Worm (Caenorhabditis elegans) whole organism, L4 larva: ENCODE data around the gene sri-47.
"Not testable (repeated sequence)": the region's sequence is repeated elsewhere in the genome, so short reads cannot be mapped to it uniquely, and the experiment has no call there.

Experiments used
- D1046.2 ChIP-seq: fragments of 200-800 bp; sonication (Bioruptor generic); IDR thresholded peaks from 2 replicates; pipeline ENCODE4 v1.3.6; 2022; ENCODE audit warnings: missing genetic modification characterization, missing compliant biosample characterization
- F10B5.3 ChIP-seq: sonication (generic microtip); optimal IDR thresholded peaks from 2 replicates; lab custom pipeline; 2016; ENCODE audit warnings: mild to moderate bottlenecking, missing genetic modification characterization, missing compliant biosample characterization
- T20F7.1 ChIP-seq: fragments of 200-800 bp; sonication (Bioruptor generic); optimal IDR thresholded peaks from 2 replicates; lab custom pipeline; 2018; ENCODE audit warnings: mild to moderate bottlenecking, missing genetic modification characterization, missing compliant biosample characterization
- Y75B8A.6 ChIP-seq: fragments of 200-800 bp; sonication (Bioruptor generic); IDR thresholded peaks from 2 replicates; pipeline ENCODE4 v1.3.6; 2022; ENCODE audit warnings: missing genetic modification reagents, missing genetic modification characterization, missing compliant biosample characterization
- ZK337.2 ChIP-seq: fragments of 200-800 bp; sonication (Bioruptor generic); IDR thresholded peaks from 2 replicates; pipeline ENCODE4 v1.3.6; 2022; ENCODE audit warnings: missing genetic modification reagents, missing genetic modification characterization, missing compliant biosample characterization
- aha-1 ChIP-seq: fragments of 150-350 bp; peaks from one replicate; lab custom pipeline; 2014; ENCODE audit warnings: missing biosample characterization, missing genetic modification characterization
- ces-1 ChIP-seq: fragments of 150-350 bp; sonication (generic microtip); optimal IDR thresholded peaks from 4 replicates; lab custom pipeline; 2014; ENCODE audit warnings: missing biosample characterization, missing genetic modification reagents, missing genetic modification characterization
- daf-12 ChIP-seq: fragments of 150-350 bp; optimal IDR thresholded peaks from 2 replicates; lab custom pipeline; 2014; ENCODE audit warnings: missing biosample characterization, missing genetic modification reagents, missing genetic modification characterization
- daf-16 ChIP-seq, 3 experiments: sonication (generic microtip); optimal IDR thresholded peaks; 2 replicates each; lab custom pipeline; 2016 to 2017; ENCODE audit warnings: missing genetic modification characterization in 3 of 3, missing genetic modification reagents in 3 of 3, mild to moderate bottlenecking in 2 of 3, missing compliant biosample characterization in 2 of 3, missing biosample characterization in 1 of 3, moderate library complexity in 1 of 3
- dmd-6 ChIP-seq: fragments of 200-800 bp; sonication (Bioruptor generic); IDR thresholded peaks from 2 replicates; pipeline ENCODE4 v1.3.6; 2022; ENCODE audit warnings: missing genetic modification reagents, missing genetic modification characterization, missing compliant biosample characterization
- egl-43 ChIP-seq: fragments of 200-800 bp; sonication (Bioruptor generic); IDR thresholded peaks from 2 replicates; pipeline ENCODE4 v1.3.6; 2022; ENCODE audit warnings: missing genetic modification reagents, missing genetic modification characterization, missing compliant biosample characterization
- hlh-11 ChIP-seq: fragments of 200-800 bp; sonication (Bioruptor generic); optimal IDR thresholded peaks from 2 replicates; lab custom pipeline; 2018; ENCODE audit warnings: mild to moderate bottlenecking, missing genetic modification characterization, missing compliant biosample characterization
- lin-1 ChIP-seq: fragments of 200-800 bp; sonication (Bioruptor generic); IDR thresholded peaks from 2 replicates; pipeline ENCODE4 v1.3.6; 2022; ENCODE audit warnings: missing genetic modification reagents, missing genetic modification characterization, missing compliant biosample characterization
- lin-29 ChIP-seq: fragments of 200-800 bp; sonication (Bioruptor generic); IDR thresholded peaks from 2 replicates; pipeline ENCODE4 v1.3.6; 2022; ENCODE audit warnings: missing genetic modification reagents, missing genetic modification characterization, missing compliant biosample characterization
- lin-38 ChIP-seq: fragments of 200-800 bp; sonication (Bioruptor generic); IDR thresholded peaks from 2 replicates; pipeline ENCODE4 v1.3.6; 2022; ENCODE audit warnings: missing genetic modification reagents, missing genetic modification characterization, missing compliant biosample characterization
- lsy-2 ChIP-seq, 2 experiments: fragments of 150-350 bp in 1 of 2; sonication (generic microtip) in 1 of 2; optimal IDR thresholded peaks; 2 replicates each; lab custom pipeline; 2014 to 2017; ENCODE audit warnings: missing biosample characterization in 2 of 2, missing genetic modification characterization in 2 of 2
- madf-9 ChIP-seq: fragments of 200-800 bp; sonication (Bioruptor generic); conservative IDR thresholded peaks from 2 replicates; pipeline ENCODE4 v1.3.6; 2022; ENCODE audit warnings: missing genetic modification reagents, missing genetic modification characterization, missing compliant biosample characterization
- mdl-1 ChIP-seq, 2 experiments: fragments of 150-350 bp in 1 of 2; sonication (generic microtip) in 1 of 2; optimal IDR thresholded peaks; 2 replicates each; lab custom pipeline; 2014 to 2017; ENCODE audit warnings: missing biosample characterization in 2 of 2, missing genetic modification characterization in 2 of 2
- mdt-29 ChIP-seq: fragments of 200-800 bp; sonication (Bioruptor generic); IDR thresholded peaks from 2 replicates; pipeline ENCODE4 v1.3.6; 2022; ENCODE audit warnings: missing genetic modification reagents, missing genetic modification characterization, missing compliant biosample characterization
- mxl-2 ChIP-seq: fragments of 200-800 bp; sonication (Bioruptor generic); conservative IDR thresholded peaks from 2 replicates; pipeline ENCODE4 v1.3.6; 2022; ENCODE audit warnings: missing genetic modification reagents, missing genetic modification characterization, missing compliant biosample characterization
- mxl-3 ChIP-seq: fragments of 200-800 bp; sonication (Bioruptor generic); optimal IDR thresholded peaks from 2 replicates; lab custom pipeline; 2018; ENCODE audit warnings: mild to moderate bottlenecking, missing genetic modification characterization, missing compliant biosample characterization
- nhr-102 ChIP-seq: sonication (generic microtip); optimal IDR thresholded peaks from 2 replicates; lab custom pipeline; 2016; ENCODE audit warnings: mild to moderate bottlenecking, missing genetic modification characterization, moderate library complexity, missing compliant biosample characterization
- nhr-28 ChIP-seq: fragments of 150-350 bp; optimal IDR thresholded peaks from 2 replicates; lab custom pipeline; 2014; ENCODE audit warnings: missing biosample characterization, missing genetic modification characterization
- nhr-41 ChIP-seq: fragments of 200-800 bp; sonication (Bioruptor generic); IDR thresholded peaks from 2 replicates; pipeline ENCODE4 v1.3.6; 2022; ENCODE audit warnings: missing genetic modification reagents, missing genetic modification characterization, missing compliant biosample characterization
- nhr-6 ChIP-seq: fragments of 150-350 bp; optimal IDR thresholded peaks from 2 replicates; lab custom pipeline; 2014; ENCODE audit warnings: missing biosample characterization, missing genetic modification characterization
- nhr-76 ChIP-seq: fragments of 150-350 bp; optimal IDR thresholded peaks from 2 replicates; lab custom pipeline; 2014; ENCODE audit warnings: missing biosample characterization, missing genetic modification characterization
- php-3 ChIP-seq: fragments of 200-800 bp; sonication (Bioruptor generic); IDR thresholded peaks from 2 replicates; pipeline ENCODE4 v1.3.6; 2022; ENCODE audit warnings: missing genetic modification reagents, missing genetic modification characterization, missing compliant biosample characterization
- pqm-1 ChIP-seq: sonication (generic microtip); optimal IDR thresholded peaks from 2 replicates; lab custom pipeline; 2017; ENCODE audit warnings: missing biosample characterization, missing genetic modification characterization
- set-16 ChIP-seq: fragments of 200-800 bp; sonication (Bioruptor generic); IDR thresholded peaks from 2 replicates; pipeline ENCODE4 v1.3.6; 2022; ENCODE audit warnings: missing genetic modification reagents, missing genetic modification characterization, missing compliant biosample characterization
- unc-130 ChIP-seq: sonication (generic microtip); optimal IDR thresholded peaks from 2 replicates; lab custom pipeline; 2016; ENCODE audit warnings: missing genetic modification reagents, missing genetic modification characterization, missing compliant biosample characterization
- unc-62 ChIP-seq, 3 experiments: fragments of 150-350 bp in 1 of 3; sonication (generic microtip); optimal IDR thresholded peaks in 2 of 3; peaks in 1 of 3; 1 replicate in 1 of 3; 2 replicates in 2 of 3; lab custom pipeline; 2014 to 2017; ENCODE audit warnings: missing biosample characterization in 3 of 3, missing genetic modification characterization in 3 of 3, missing genetic modification reagents in 3 of 3, missing genotype in 1 of 3

Gene sri-47

DNA sequence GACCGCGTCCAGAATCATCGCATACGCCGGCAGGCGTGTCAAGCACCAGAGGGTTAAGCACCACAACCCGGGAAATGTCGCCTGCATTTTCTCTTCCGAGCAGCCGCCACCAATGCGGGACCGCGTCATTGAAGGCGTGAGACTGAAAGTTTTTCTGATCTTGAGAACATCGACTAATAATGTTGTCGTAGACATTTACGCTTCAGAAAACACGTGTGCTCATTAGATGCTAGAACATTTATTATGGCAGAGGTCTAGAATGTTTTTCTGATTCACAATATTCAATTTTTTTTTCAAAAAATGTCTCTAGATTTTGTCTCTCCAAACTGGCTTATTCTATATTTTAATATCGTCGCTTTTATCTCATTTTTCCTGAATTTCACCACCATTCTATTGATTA is at the start of gene sri-47:
TSS of gene sri-47 (plus strand) at position 301 of the 400 bp plus-strand sequence.
- TF ChIP-seq D1046.2 (GFP tag; lab: Robert Waterston, UW) (0 out of 2 replicates have a peak, but pooled peaks have one; percentile 39), mxl-2 (no peak), unc-62 (GFP tag; optimal IDR thresholded peaks at IDR 0.05 in 1 of 2; lab: Kevin White, UChicago) (peak in 1 of 2 experiments; percentile 85), unc-62 (tag; optimal IDR thresholded peaks at IDR 0.05; lab: Kevin White, UChicago) (no peak), set-16 (GFP tag; lab: Robert Waterston, UW) (0 out of 2 replicates have a peak, but pooled peaks have one; percentile 23)

DNA sequence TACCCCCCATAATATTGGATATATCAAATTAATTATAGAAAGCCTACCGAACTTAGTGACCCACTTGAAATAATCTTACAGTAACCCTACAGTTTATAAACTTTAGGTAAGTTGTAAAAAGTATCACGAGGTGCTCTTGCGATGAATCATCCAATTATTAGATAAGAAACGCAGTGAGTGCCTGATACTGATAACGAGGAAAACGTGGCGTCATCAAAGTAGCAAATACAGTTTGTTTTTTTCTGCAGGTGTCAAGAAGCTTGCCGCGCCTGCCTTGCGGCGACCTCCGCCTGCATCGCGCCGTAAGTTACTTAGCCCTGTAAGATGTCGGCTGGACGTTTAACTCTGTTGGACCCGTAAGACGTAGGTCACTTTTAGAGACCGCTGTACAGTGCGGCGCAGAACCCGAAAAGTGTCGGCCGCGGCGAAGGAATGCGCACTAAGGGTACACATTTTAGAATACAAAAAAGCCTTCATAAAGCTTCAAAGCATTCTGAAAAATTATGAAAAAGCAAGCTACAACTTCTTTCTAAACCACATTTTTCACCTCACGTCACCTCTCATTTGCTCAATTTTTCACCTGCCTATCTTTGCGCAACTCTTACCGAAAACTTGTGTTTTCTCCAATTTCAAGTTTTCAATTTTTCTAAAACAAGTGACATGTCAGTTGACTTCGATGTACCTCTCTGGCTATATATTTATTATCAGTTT is 46.3 kb upstream of the sri-47 start, which contains the start of gene sri-38:
TSS of gene sri-38 (plus strand) at position 661 of the 711 bp plus-strand sequence.
- TF ChIP-seq egl-43 (GFP tag; lab: Robert Waterston, UW) (no peak), ces-1 (GFP tag; lab: Kevin White, UChicago) (no peak), hlh-11 (tag; lab: Kevin White, UChicago) (peak; percentile 67), nhr-76 (tag; lab: Kevin White, UChicago) (no peak), daf-12 (tag; lab: Kevin White, UChicago) (no peak), nhr-102 (tag; lab: Kevin White, UChicago) (peak; percentile 45), php-3 (GFP tag; lab: Robert Waterston, UW) (peak; percentile 72), T20F7.1 (GFP tag; lab: Kevin White, UChicago) (no peak), aha-1 (tag; lab: Kevin White, UChicago) (no peak), dmd-6 (GFP tag; lab: Robert Waterston, UW) (peak; percentile 62), nhr-41 (GFP tag; lab: Robert Waterston, UW) (no peak), ZK337.2 (GFP tag; lab: Robert Waterston, UW) (no peak), madf-9 (GFP tag; lab: Robert Waterston, UW) (no peak), lsy-2 (tag; optimal IDR thresholded peaks at IDR 0.05; lab: Kevin White, UChicago) (no peak), lin-38 (GFP tag; lab: Robert Waterston, UW) (no peak), mxl-3 (peak; percentile 17), nhr-6 (no peak), mdl-1 (tag; optimal IDR thresholded peaks at IDR 0.05; lab: Kevin White, UChicago) (peak in 1 of 2 experiments; percentile 3), pqm-1 (tag; lab: Kevin White, UChicago) (peak; percentile 77), nhr-28 (tag; lab: Kevin White, UChicago) (peak; percentile 65), unc-130 (no peak), mdt-29 (GFP tag; lab: Robert Waterston, UW) (no peak), daf-16 (GFP tag; optimal IDR thresholded peaks at IDR 0.05; lab: Kevin White, UChicago) (no peak), daf-16 (tag; optimal IDR thresholded peaks at IDR 0.05; lab: Kevin White, UChicago) (peak; percentile 49), lin-1 (GFP tag; lab: Robert Waterston, UW) (peak; percentile 49; the same call in 1 of the 2 replicates)

DNA sequence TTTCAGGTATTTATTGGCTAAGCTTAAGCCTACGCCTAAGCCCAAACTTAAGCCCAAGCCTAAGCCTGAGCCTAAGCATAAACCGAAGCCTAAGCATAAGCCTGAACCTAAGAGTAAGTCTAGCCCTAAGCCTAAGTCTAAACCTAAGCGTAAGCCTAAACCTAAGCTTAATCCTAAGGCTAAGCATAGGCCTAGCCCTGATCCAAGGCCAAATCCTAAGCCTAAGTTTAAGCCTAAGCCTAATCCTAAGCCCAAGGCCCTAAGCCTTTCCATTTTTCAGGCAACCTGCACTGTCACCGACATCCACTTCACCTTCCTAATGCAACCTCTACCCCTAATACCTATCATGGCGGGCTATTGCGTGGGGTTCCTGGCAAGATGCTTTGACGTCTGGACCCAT is 45.7 kb upstream of the sri-47 start:
- no peak for TF ChIP-seq Y75B8A.6 (GFP tag; lab: Robert Waterston, UW)

DNA sequence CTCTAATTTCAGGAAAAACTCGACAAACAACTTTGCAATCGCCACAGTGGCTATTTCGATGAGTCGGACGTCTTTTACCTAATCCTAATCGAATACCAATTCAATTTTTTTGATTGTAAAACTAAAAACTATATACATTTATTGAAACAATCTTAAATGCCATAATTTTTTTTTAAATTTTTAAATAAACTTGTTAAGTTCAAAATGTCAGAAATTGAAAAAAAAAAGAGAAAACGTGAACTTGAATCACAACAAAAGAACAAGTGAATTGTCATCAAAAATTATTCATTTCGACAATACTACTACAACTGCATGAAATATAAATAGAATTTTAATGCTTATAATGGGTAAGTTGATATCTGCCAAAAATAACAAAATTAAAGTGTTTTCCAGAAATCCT is 44.4 kb upstream of the sri-47 start, which contains the start of gene D2062.13:
TSS of gene D2062.13 (plus strand) at position 301 of the 400 bp plus-strand sequence.
- not testable (repeated sequence) for TF ChIP-seq lsy-2 (tag; optimal IDR thresholded peaks at IDR 0.05; lab: Kevin White, UChicago); lin-29 (GFP tag; lab: Robert Waterston, UW); F10B5.3 (tag; lab: Kevin White, UChicago)
